Worm (Caenorhabditis elegans): Measurements from ENCODE around the gene gnrr-5.
A peak's percentile ranks its signal among the peaks of the same experiment; 100 is the strongest.
"Not testable (repeated sequence)": the region's sequence is repeated elsewhere in the genome, so short reads cannot be mapped to it uniquely, and the experiment has no call there.

Gene gnrr-5

ce11 chrV:4483049-4483507, 28.5 kb upstream of the gnrr-5 start, which contains the start of gene exc-15:
Gene exc-15, plus strand, starts transcription at chrV:4483459.
- no peak for TF ChIP-seq ces-1 (GFP tag; optimal IDR thresholded peaks at IDR 0.05)

- TF ChIP-seq elt-1 (tag; optimal IDR thresholded peaks at IDR 0.05; ENCODE audit: borderline replicate concordance, insufficient read depth) (peak; percentile 76), mls-2 (tag; optimal IDR thresholded peaks at IDR 0.05) (no peak)
These were observed 27.3 kb upstream of the gnrr-5 start for ce11 chrV:4481823-4482222.

ce11 chrV:4474543-4474942, 20.0 kb upstream of the gnrr-5 start, which contains the start of gene str-35:
Gene str-35, plus strand, starts transcription at chrV:4474843.
- not testable (repeated sequence) for TF ChIP-seq bed-3 (GFP tag; optimal IDR thresholded peaks at IDR 0.05); unc-39 (tag; optimal IDR thresholded peaks at IDR 0.05); sem-2 (GFP tag; optimal IDR thresholded peaks at IDR 0.05)

ce11 chrV:4471065-4471464, 16.5 kb upstream of the gnrr-5 start, which contains the start of gene T08H10.3:
Gene T08H10.3, plus strand, starts transcription at chrV:4471365.
- no peak for TF ChIP-seq bed-3 (GFP tag; optimal IDR thresholded peaks at IDR 0.05)
- no peak for TF ChIP-seq cnd-1 (tag; optimal IDR thresholded peaks at IDR 0.05)
- TF ChIP-seq ceh-39 (tag; optimal IDR thresholded peaks at IDR 0.05), result no peak
- TF ChIP-seq nhr-237 (tag; optimal IDR thresholded peaks at IDR 0.05), result no peak
- TF ChIP-seq zip-8 (tag; optimal IDR thresholded peaks at IDR 0.05), result no peak

ce11 chrV:4450523-4451089, 3.9 kb downstream of the gnrr-5 start, which contains the start of gene rft-2:
Gene rft-2, minus strand, starts transcription at chrV:4450563.
- TF ChIP-seq mep-1 (tag; optimal IDR thresholded peaks at IDR 0.05) (peak; percentile 29), nhr-12 (tag; optimal IDR thresholded peaks at IDR 0.05) (no peak), nhr-237 (tag; optimal IDR thresholded peaks at IDR 0.05) (peak; percentile 14), ces-1 (GFP tag; optimal IDR thresholded peaks at IDR 0.05) (peak; percentile 93)

- no peak for TF ChIP-seq unc-120 (tag; optimal IDR thresholded peaks at IDR 0.05; ENCODE audit: poor library complexity, severe bottlenecking)
- TF ChIP-seq ceh-83 (GFP tag; optimal IDR thresholded peaks at IDR 0.05), result no peak
These were observed 6.9 kb downstream of the gnrr-5 start for ce11 chrV:4447637-4448036.

- TF ChIP-seq zip-8 (tag; optimal IDR thresholded peaks at IDR 0.05), result no peak
These were observed 11.7 kb downstream of the gnrr-5 start, which contains the start of gene rft-1 for ce11 chrV:4442749-4443381. Gene rft-1, minus strand, starts transcription at chrV:4443223.

- TF ChIP-seq nhr-76 (tag; optimal IDR thresholded peaks at IDR 0.05), result no peak
- TF ChIP-seq tbx-8 (GFP tag; optimal IDR thresholded peaks at IDR 0.05), result no peak
- TF ChIP-seq zip-8 (tag; optimal IDR thresholded peaks at IDR 0.05), result peak; percentile 0
- no peak for TF ChIP-seq unc-62 (GFP tag; optimal IDR thresholded peaks at IDR 0.05)
- no peak for TF ChIP-seq mab-5 (tag; optimal IDR thresholded peaks at IDR 0.05)
- no peak for TF ChIP-seq snpc-4 (tag; optimal IDR thresholded peaks at IDR 0.05)
- TF ChIP-seq mls-2 (tag; optimal IDR thresholded peaks at IDR 0.05), result no peak
These were observed 17.3 kb downstream of the gnrr-5 start for ce11 chrV:4437215-4437614.

- TF ChIP-seq lin-13 (tag; optimal IDR thresholded peaks at IDR 0.05) (no peak), nhr-28 (tag; optimal IDR thresholded peaks at IDR 0.05) (no peak), pha-4 (tag; optimal IDR thresholded peaks at IDR 0.05) (no peak), sem-2 (GFP tag; optimal IDR thresholded peaks at IDR 0.05) (peak; percentile 8), bed-3 (GFP tag; optimal IDR thresholded peaks at IDR 0.05) (no peak), cnd-1 (tag; optimal IDR thresholded peaks at IDR 0.05) (no peak), unc-120 (tag; optimal IDR thresholded peaks at IDR 0.05; ENCODE audit: poor library complexity, severe bottlenecking) (no peak), blmp-1 (tag; optimal IDR thresholded peaks at IDR 0.05) (no peak)
These were observed 19.0 kb downstream of the gnrr-5 start, which contains the start of gene Y47D7A.13 for ce11 chrV:4435411-4435981. Gene Y47D7A.13, minus strand, starts transcription at chrV:4435927.

All from whole organism, mixed stage, embryonic.